Fruit fly (Drosophila melanogaster) whole organism, wandering third instar larva: Measurements from ENCODE around the gene CG33267.

ENCODE experiments used
- Dfd ChIP-seq: fragments of >200 bp; optimal IDR thresholded peaks from 2 replicates; lab custom pipeline; 2017; ENCODE audit warnings: missing biosample characterization, missing genetic modification characterization
- Hnf4 ChIP-seq: fragments of 200-800 bp; sonication (Bioruptor generic); optimal IDR thresholded peaks from 2 replicates; lab custom pipeline; 2016; ENCODE audit warnings: missing biosample characterization, mild to moderate bottlenecking, missing genetic modification characterization
- Jra ChIP-seq: sonication (Bioruptor generic); optimal IDR thresholded peaks from 2 replicates; lab custom pipeline; 2016; ENCODE audit warnings: missing biosample characterization, missing genetic modification characterization
- N ChIP-seq: fragments of >200 bp; optimal IDR thresholded peaks from 2 replicates; lab custom pipeline; 2018; ENCODE audit warnings: missing biosample characterization, missing external identifiers, missing genetic modification characterization
- fru ChIP-seq: fragments of 200-800 bp; sonication (Bioruptor generic); optimal IDR thresholded peaks from 3 replicates; lab custom pipeline; 2016; ENCODE audit warnings: missing biosample characterization, mild to moderate bottlenecking, missing genetic modification characterization
- lola ChIP-seq: fragments of >200 bp; optimal IDR thresholded peaks from 2 replicates; lab custom pipeline; 2017; ENCODE audit warnings: missing biosample characterization, missing genetic modification characterization
- pan ChIP-seq: fragments of >200 bp; optimal IDR thresholded peaks from 2 replicates; lab custom pipeline; 2017
- psq ChIP-seq: fragments of 200-800 bp; sonication (Bioruptor generic); optimal IDR thresholded peaks from 3 replicates; lab custom pipeline; 2017; ENCODE audit warnings: missing biosample characterization, mild to moderate bottlenecking, missing genetic modification characterization, moderate library complexity
- sage ChIP-seq: fragments of 200-800 bp; sonication (Bioruptor generic); optimal IDR thresholded peaks from 2 replicates; lab custom pipeline; 2016; ENCODE audit warnings: missing biosample characterization, mild to moderate bottlenecking, missing genetic modification characterization
- tai ChIP-seq: sonication (Bioruptor generic); optimal IDR thresholded peaks from 2 replicates; lab custom pipeline; 2016; ENCODE audit warnings: missing biosample characterization, missing genetic modification characterization
- usp ChIP-seq: fragments of >200 bp; optimal IDR thresholded peaks from 2 replicates; lab custom pipeline; 2017; ENCODE audit warnings: missing biosample characterization, missing genetic modification characterization

DNA sequence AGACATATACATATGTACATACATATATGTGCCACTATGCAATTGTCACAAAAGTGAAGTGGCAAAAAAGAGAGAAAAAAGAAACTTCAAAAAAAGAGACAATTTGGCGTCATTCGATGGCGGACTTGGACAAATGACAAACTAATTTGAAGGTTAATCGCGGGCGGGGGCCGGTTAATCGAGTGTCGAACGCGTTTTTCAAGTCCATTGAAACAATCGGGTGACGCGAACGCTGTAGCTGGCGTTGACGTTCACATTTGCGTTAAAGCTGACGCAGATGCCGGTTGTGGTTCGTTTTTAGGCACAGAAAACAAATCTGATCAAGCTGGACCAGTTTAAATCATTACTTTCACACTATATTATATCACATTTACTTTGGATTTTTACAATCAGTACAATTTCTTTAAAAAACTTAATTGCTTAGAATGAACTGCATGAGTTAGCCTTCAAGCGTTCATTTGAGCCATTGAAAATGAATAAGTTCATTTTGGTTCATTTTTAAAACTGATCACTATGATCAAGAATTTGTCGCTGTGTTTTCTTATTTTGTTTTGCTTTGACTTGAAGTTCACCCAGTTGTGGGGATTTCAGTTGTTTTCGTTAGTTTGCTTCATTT lies 30.5 kb upstream of the CG33267 start:
- TF ChIP-seq psq (GFP tag; lab: Kevin White, UChicago): peak; percentile 66
- peak; percentile 71 for TF ChIP-seq fru (GFP tag; lab: Kevin White, UChicago)
- no peak for TF ChIP-seq Dfd (GFP tag; lab: Kevin White, UChicago)
- TF ChIP-seq lola: no peak
- TF ChIP-seq N: no peak
- no peak for TF ChIP-seq pan (lab: Kevin White, UChicago)
- TF ChIP-seq Hnf4 (GFP tag; lab: Kevin White, UChicago): peak; percentile 3
- no peak for TF ChIP-seq usp (GFP tag; lab: Kevin White, UChicago)
- no peak for TF ChIP-seq Jra
- TF ChIP-seq sage (GFP tag; lab: Kevin White, UChicago): no peak
- TF ChIP-seq tai (GFP tag; lab: Kevin White, UChicago): peak; percentile 33
